Fruit fly (Drosophila melanogaster): Measurements from ENCODE around the gene Hsp110.
A peak's percentile ranks its signal among the peaks of the same experiment; 100 is the strongest.

Hsp110 gene

dm6 chr3L:14027549-14027948 lies 9.3 kb upstream of the Hsp110 start:
- peak; percentile 88 for TF ChIP-seq Dfd (GFP tag; optimal IDR thresholded peaks at IDR 0.05)
- no peak for TF ChIP-seq usp (GFP tag; optimal IDR thresholded peaks at IDR 0.05)
- TF ChIP-seq Jra (GFP tag; optimal IDR thresholded peaks at IDR 0.05) = no peak

- peak; percentile 83 for TF ChIP-seq Hr83 (GFP tag; optimal IDR thresholded peaks at IDR 0.05; ENCODE audit: poor library complexity, severe bottlenecking)
- TF ChIP-seq Myc (optimal IDR thresholded peaks at IDR 0.05) = no peak
- TF ChIP-seq foxo (GFP tag; optimal IDR thresholded peaks at IDR 0.05) = peak in 1 of 2 experiments; percentile 1
- TF ChIP-seq CG32264 (GFP tag; optimal IDR thresholded peaks at IDR 0.05) = no peak
- TF ChIP-seq sage (GFP tag; optimal IDR thresholded peaks at IDR 0.05) = peak; percentile 26
- TF ChIP-seq CrebA (GFP tag; optimal IDR thresholded peaks at IDR 0.05; ENCODE audit: borderline replicate concordance) = no peak
- no peak for TF ChIP-seq Sp1 (GFP tag; optimal IDR thresholded peaks at IDR 0.05)
- no peak for TF ChIP-seq Rel (GFP tag; optimal IDR thresholded peaks at IDR 0.05)
- TF ChIP-seq Rel (tag; optimal IDR thresholded peaks at IDR 0.05) = peak; percentile 40
- TF ChIP-seq Hr78 (GFP tag; optimal IDR thresholded peaks at IDR 0.05) = no peak
- peak; percentile 7 for TF ChIP-seq OdsH (GFP tag; optimal IDR thresholded peaks at IDR 0.05)
- peak; percentile 58 for TF ChIP-seq N (GFP tag; optimal IDR thresholded peaks at IDR 0.05)
- TF ChIP-seq HLH106 (tag; optimal IDR thresholded peaks at IDR 0.05) = peak; percentile 5
- TF ChIP-seq psq (GFP tag; optimal IDR thresholded peaks at IDR 0.05) = peak; percentile 3
- TF ChIP-seq GATAd (GFP tag; optimal IDR thresholded peaks at IDR 0.05) = no peak
- TF ChIP-seq jim (GFP tag; optimal IDR thresholded peaks at IDR 0.05) = no peak
- peak; percentile 72 for TF ChIP-seq woc (GFP tag; optimal IDR thresholded peaks at IDR 0.05)
- no peak for TF ChIP-seq fru (GFP tag; optimal IDR thresholded peaks at IDR 0.05)
- TF ChIP-seq Jra (GFP tag; optimal IDR thresholded peaks at IDR 0.05) = no peak
- no peak for TF ChIP-seq brk (GFP tag; optimal IDR thresholded peaks at IDR 0.05)
- TF ChIP-seq Vsx2 (GFP tag; optimal IDR thresholded peaks at IDR 0.05; ENCODE audit: partially characterized antibody) = no peak
- TF ChIP-seq usp (GFP tag; optimal IDR thresholded peaks at IDR 0.05) = no peak
- TF ChIP-seq Dfd (GFP tag; optimal IDR thresholded peaks at IDR 0.05) = peak; percentile 11
- peak; percentile 19 for TF ChIP-seq h (GFP tag; optimal IDR thresholded peaks at IDR 0.05)
- TF ChIP-seq ey (GFP tag; optimal IDR thresholded peaks at IDR 0.05) = no peak
- no peak for TF ChIP-seq dmrt93B (GFP tag; optimal IDR thresholded peaks at IDR 0.05)
Observed at dm6 chr3L:14028485-14029384, 8.1 kb upstream of the Hsp110 start, which contains the start of gene Ptip. Ptip (minus strand) TSS chr3L:14029121.

dm6 chr3L:14031171-14032126 lies 5.4 kb upstream of the Hsp110 start, which contains the start of the genes CG6650 and endos:
CG6650 (plus strand) TSS chr3L:14031450.
endos (minus strand) TSS chr3L:14031706.
- peak; percentile 38 for TF ChIP-seq brk (GFP tag; optimal IDR thresholded peaks at IDR 0.05)
- TF ChIP-seq sage (GFP tag; optimal IDR thresholded peaks at IDR 0.05) = peak; percentile 43
- no peak for TF ChIP-seq ey (GFP tag; optimal IDR thresholded peaks at IDR 0.05)
- peak; percentile 26 for TF ChIP-seq Rel (GFP tag; optimal IDR thresholded peaks at IDR 0.05)
- peak; percentile 60 for TF ChIP-seq Rel (tag; optimal IDR thresholded peaks at IDR 0.05)
- TF ChIP-seq Mio (GFP tag; optimal IDR thresholded peaks at IDR 0.05) = no peak
- TF ChIP-seq sv (GFP tag; optimal IDR thresholded peaks at IDR 0.05) = no peak
- peak; percentile 53 for TF ChIP-seq rgr (GFP tag; optimal IDR thresholded peaks at IDR 0.05)
- peak; percentile 63 for TF ChIP-seq fru (GFP tag; optimal IDR thresholded peaks at IDR 0.05)
- no peak for TF ChIP-seq usp (GFP tag; optimal IDR thresholded peaks at IDR 0.05)
- no peak for TF ChIP-seq tai (GFP tag; optimal IDR thresholded peaks at IDR 0.05)
- TF ChIP-seq CG9705 (GFP tag; optimal IDR thresholded peaks at IDR 0.05) = peak; percentile 68
- peak; percentile 28 for TF ChIP-seq Myc (optimal IDR thresholded peaks at IDR 0.05)
- TF ChIP-seq dmrt93B (GFP tag; optimal IDR thresholded peaks at IDR 0.05) = no peak
- no peak for TF ChIP-seq CG32264 (GFP tag; optimal IDR thresholded peaks at IDR 0.05)
- TF ChIP-seq jim (GFP tag; optimal IDR thresholded peaks at IDR 0.05) = no peak
- TF ChIP-seq HLH106 (tag; optimal IDR thresholded peaks at IDR 0.05) = peak; percentile 62
- TF ChIP-seq Sp1 (GFP tag; optimal IDR thresholded peaks at IDR 0.05) = peak; percentile 49
- peak; percentile 58 for TF ChIP-seq br (GFP tag; optimal IDR thresholded peaks at IDR 0.05)
- TF ChIP-seq Dif (GFP tag; optimal IDR thresholded peaks at IDR 0.05; ENCODE audit: partially characterized antibody) = no peak
- peak in 1 of 2 experiments; percentile 31 for TF ChIP-seq foxo (GFP tag; optimal IDR thresholded peaks at IDR 0.05)
- TF ChIP-seq OdsH (GFP tag; optimal IDR thresholded peaks at IDR 0.05) = peak; percentile 43
- TF ChIP-seq dl (GFP tag; optimal IDR thresholded peaks at IDR 0.05; ENCODE audit: insufficient read depth in 1 of 2, partially characterized antibody in 2 of 2) = no peak
- peak; percentile 74 for TF ChIP-seq h (GFP tag; optimal IDR thresholded peaks at IDR 0.05)
- no peak for TF ChIP-seq Vsx2 (GFP tag; optimal IDR thresholded peaks at IDR 0.05; ENCODE audit: partially characterized antibody)
- no peak for TF ChIP-seq Abd-B (GFP tag; optimal IDR thresholded peaks at IDR 0.05)
- no peak for TF ChIP-seq pan (optimal IDR thresholded peaks at IDR 0.05)
- no peak for TF ChIP-seq Hr78 (GFP tag; optimal IDR thresholded peaks at IDR 0.05)
- TF ChIP-seq lola (GFP tag; optimal IDR thresholded peaks at IDR 0.05) = no peak
- peak; percentile 37 for TF ChIP-seq Jra (GFP tag; optimal IDR thresholded peaks at IDR 0.05)
- TF ChIP-seq Hnf4 (GFP tag; optimal IDR thresholded peaks at IDR 0.05) = peak; percentile 41
- TF ChIP-seq Dfd (GFP tag; optimal IDR thresholded peaks at IDR 0.05) = no peak
- TF ChIP-seq dsf (GFP tag; optimal IDR thresholded peaks at IDR 0.05; ENCODE audit: borderline replicate concordance) = peak; percentile 4
- TF ChIP-seq psq (GFP tag; optimal IDR thresholded peaks at IDR 0.05) = peak; percentile 69
- peak; percentile 38 for TF ChIP-seq woc (GFP tag; optimal IDR thresholded peaks at IDR 0.05)

Data from whole organism, wandering third instar larva.